Fruit fly (Drosophila melanogaster) whole organism, embryonic: ENCODE data around the gene CG34287.

Source experiments
- Sox100B ChIP-seq: fragments of 200-800 bp; sonication (Bioruptor generic); optimal IDR thresholded peaks from 3 replicates; lab custom pipeline; 2018; ENCODE audit warnings: missing biosample characterization, mild to moderate bottlenecking, missing genetic modification characterization
- hbn ChIP-seq: fragments of 200-800 bp; sonication (Bioruptor generic); IDR thresholded peaks from 2 replicates; pipeline ENCODE4 v1.3.6; 2022; ENCODE audit warnings: missing biosample characterization, missing genetic modification characterization; ENCODE audit not compliant: partially characterized antibody

DNA sequence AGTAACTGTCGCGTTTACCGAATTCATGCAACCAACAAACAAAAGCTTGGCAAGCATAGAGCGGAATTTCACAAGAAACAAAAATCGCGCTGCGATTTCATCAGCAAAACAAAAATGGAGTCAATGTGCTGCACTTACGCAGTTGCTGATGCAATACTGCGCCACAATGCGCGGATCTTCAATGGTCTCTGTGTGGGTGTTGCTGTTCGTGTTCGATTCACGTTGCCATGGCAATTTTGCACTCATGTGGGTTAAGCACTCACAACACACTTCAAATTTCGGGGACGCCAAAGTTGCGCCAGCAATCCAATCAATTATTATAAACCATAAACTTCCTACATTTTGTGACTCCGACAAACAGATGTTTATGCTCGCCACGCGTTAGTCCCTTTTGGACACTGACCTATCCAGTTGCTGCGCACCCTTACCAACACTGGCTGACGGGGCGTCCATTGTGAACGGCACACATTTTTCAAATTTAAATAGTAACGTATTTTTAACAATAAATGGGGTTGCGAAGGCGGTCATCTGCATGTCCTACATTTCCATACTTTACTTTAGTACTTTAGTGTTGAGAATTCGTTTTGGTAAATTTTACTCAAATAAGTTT is 9.0 kb downstream of the CG34287 start, which contains the start of gene CG2017:
- TF ChIP-seq hbn (GFP tag; lab: Robert Waterston, UW) (no peak), Sox100B (GFP tag; lab: Kevin White, UChicago) (no peak)
